Worm (Caenorhabditis elegans): Measurements from ENCODE around the gene pha-4.

Gene pha-4

ce11 chrV:20761758-20762157 is 8.9 kb downstream of the pha-4 start:
- no peak for TF ChIP-seq him-1 (tag; optimal IDR thresholded peaks at IDR 0.05)
- no peak for TF ChIP-seq dao-5 (tag; optimal IDR thresholded peaks at IDR 0.05)
- no peak for TF ChIP-seq W03F9.2 (tag; optimal IDR thresholded peaks at IDR 0.05)

- TF ChIP-seq him-1 (tag; optimal IDR thresholded peaks at IDR 0.05) (no peak), dao-5 (tag; optimal IDR thresholded peaks at IDR 0.05) (no peak), W03F9.2 (tag; optimal IDR thresholded peaks at IDR 0.05) (no peak)
Measured at ce11 chrV:20763192-20763591, 10.3 kb downstream of the pha-4 start.

ce11 chrV:20770061-20770460 is 17.2 kb downstream of the pha-4 start, which contains the start of gene elp-1:
elp-1 (minus strand) TSS chrV:20770161.
- TF ChIP-seq him-1 (tag; optimal IDR thresholded peaks at IDR 0.05) (no peak), dao-5 (tag; optimal IDR thresholded peaks at IDR 0.05) (no peak), W03F9.2 (tag; optimal IDR thresholded peaks at IDR 0.05) (no peak)

DNA sequence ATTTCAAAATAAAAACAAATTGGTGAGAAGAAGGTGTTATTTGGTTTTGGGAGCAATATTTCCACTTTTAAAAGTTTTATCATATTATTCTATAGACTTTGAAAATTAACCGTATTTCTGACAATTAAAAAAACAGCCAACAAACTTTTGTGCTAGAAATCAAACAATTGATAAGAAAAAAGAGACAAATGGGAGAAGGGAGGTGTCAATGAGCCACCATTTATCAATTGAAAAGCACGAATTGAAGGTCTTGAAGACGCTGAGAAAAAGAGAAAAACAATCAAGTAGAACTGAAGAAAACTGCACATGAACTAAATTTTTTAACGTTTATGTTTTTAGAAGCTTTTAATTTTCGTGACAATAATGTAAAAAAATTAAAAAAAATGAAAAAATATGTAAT is 18.0 kb downstream of the pha-4 start:
- TF ChIP-seq W03F9.2 (tag; optimal IDR thresholded peaks at IDR 0.05) (peak; percentile 8), dao-5 (tag; optimal IDR thresholded peaks at IDR 0.05) (no peak)

ce11 chrV:20771702-20772101 is 18.9 kb downstream of the pha-4 start:
- TF ChIP-seq dao-5 (tag; optimal IDR thresholded peaks at IDR 0.05), result no peak
- no peak for TF ChIP-seq W03F9.2 (tag; optimal IDR thresholded peaks at IDR 0.05)
- no peak for TF ChIP-seq him-1 (tag; optimal IDR thresholded peaks at IDR 0.05)

DNA sequence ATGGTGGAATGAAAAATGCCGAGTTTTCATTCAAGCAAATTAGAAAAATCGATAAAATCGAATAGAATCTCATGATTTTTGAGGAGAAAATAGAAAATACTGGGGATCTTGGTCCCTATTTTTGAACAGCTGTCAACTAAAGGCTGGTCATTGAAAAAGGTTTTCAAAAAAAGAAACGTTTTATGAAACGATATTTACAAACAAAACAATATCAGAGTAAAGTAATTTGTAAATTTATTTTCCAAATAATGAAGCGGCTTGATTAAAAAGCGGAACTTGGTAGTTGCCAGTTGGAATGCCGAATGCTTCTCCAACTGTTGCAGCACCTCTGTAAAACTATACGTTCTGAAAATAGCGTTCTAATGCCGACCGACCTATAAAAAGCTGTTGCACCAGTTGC is 20.8 kb downstream of the pha-4 start, which contains the start of gene F38A6.5:
Gene F38A6.5, minus strand, starts transcription at position 101 of the 400 bp plus-strand sequence.
- TF ChIP-seq W03F9.2 (tag; optimal IDR thresholded peaks at IDR 0.05), result no peak
- TF ChIP-seq him-1 (tag; optimal IDR thresholded peaks at IDR 0.05), result no peak
- no peak for TF ChIP-seq dao-5 (tag; optimal IDR thresholded peaks at IDR 0.05)

ce11 chrV:20775269-20775668 is 22.4 kb downstream of the pha-4 start, which contains the start of gene F38A6.4:
F38A6.4 (minus strand) TSS chrV:20775369.
- TF ChIP-seq W03F9.2 (tag; optimal IDR thresholded peaks at IDR 0.05) (no peak), dao-5 (tag; optimal IDR thresholded peaks at IDR 0.05) (no peak), him-1 (tag; optimal IDR thresholded peaks at IDR 0.05) (no peak)

DNA sequence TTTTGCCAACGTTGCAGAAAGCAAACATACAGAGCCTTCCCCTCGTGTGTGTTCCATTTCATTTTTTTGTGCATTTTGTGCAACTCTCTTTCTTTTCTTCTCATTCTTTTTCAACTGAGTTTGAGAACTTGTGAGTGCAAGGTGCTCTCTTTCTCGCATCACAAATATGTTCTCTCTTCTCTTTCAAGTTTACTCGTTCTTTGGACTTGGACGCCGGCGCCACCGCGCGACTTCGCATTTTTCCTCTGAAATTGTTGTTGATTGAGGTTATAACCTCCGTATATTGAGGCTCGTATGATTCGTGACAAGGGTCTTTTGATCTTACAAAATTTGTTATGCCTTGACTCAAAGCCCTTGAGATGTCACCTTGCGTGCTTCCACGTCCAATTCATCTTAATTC is 23.9 kb downstream of the pha-4 start:
- TF ChIP-seq him-1 (tag; optimal IDR thresholded peaks at IDR 0.05) (peak; percentile 40), dao-5 (tag; optimal IDR thresholded peaks at IDR 0.05) (no peak), W03F9.2 (tag; optimal IDR thresholded peaks at IDR 0.05) (peak; percentile 35)

DNA sequence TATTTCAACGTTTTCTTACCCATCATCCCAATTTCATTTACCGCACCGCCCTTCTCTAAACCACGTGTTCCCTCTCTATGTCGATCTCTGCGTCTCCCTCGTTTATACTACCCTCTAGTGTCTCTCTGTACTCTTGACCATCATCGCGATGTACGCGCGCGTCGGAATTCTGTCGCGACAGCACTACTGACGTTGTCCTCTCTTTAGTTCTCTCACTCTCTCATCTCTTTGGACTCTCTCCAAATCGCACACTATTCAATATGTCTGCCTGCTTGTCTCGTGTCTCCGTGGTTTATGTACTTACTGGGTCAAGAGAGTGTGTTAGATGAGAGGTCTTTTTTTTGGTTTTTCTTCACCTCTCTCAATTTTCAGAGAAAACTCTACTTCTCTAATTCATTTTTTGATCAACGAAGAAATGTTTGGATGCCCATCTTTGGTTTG is 25.4 kb downstream of the pha-4 start:
- TF ChIP-seq dao-5 (tag; optimal IDR thresholded peaks at IDR 0.05), result no peak
- TF ChIP-seq him-1 (tag; optimal IDR thresholded peaks at IDR 0.05), result peak; percentile 94
- peak; percentile 82 for TF ChIP-seq W03F9.2 (tag; optimal IDR thresholded peaks at IDR 0.05)

DNA sequence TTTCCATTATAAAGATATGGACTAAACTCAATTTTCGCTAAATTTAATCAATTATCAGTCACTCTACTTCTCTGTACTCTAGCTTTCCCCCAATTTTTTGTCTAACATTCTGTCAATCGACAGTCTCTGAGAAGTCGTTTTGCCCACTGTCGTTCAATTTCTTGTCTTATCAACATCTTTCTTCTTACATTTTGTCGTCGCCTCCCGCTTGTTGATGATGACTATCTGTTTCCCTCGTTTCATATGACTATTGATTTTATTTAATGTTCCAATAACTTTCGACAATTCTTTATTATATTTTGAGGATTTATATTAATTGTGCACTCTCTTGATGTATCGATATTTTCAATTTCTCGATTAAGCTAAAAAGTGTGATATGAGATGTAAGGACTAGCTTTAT is 26.0 kb downstream of the pha-4 start:
- no peak for TF ChIP-seq him-1 (tag; optimal IDR thresholded peaks at IDR 0.05)
- no peak for TF ChIP-seq W03F9.2 (tag; optimal IDR thresholded peaks at IDR 0.05)
- no peak for TF ChIP-seq dao-5 (tag; optimal IDR thresholded peaks at IDR 0.05)

- no peak for TF ChIP-seq him-1 (tag; optimal IDR thresholded peaks at IDR 0.05)
- no peak for TF ChIP-seq W03F9.2 (tag; optimal IDR thresholded peaks at IDR 0.05)
- no peak for TF ChIP-seq dao-5 (tag; optimal IDR thresholded peaks at IDR 0.05)
Measured at ce11 chrV:20779707-20780346, 27.0 kb downstream of the pha-4 start.

DNA sequence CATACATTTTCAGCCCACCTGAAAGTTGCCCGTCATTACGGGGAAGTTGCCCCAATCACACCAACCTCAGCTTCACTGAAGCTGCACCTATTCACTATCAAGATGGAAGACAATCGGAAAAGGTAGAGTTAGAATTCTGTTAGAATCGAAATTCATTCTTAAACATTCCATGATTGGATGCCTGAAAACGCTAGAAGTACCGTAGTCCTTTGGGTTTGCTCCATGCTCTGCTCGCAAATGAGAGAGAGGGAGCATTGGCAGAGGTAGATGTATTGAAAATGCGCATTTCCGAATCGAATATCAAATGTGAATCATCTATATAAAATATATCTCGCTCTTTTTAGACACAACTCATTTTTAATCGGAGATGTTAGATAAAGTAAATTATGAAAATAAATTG is 27.5 kb downstream of the pha-4 start, which contains the start of gene hif-1:
Gene hif-1, plus strand, starts transcription at position 8 of the 400 bp plus-strand sequence.
- TF ChIP-seq dao-5 (tag; optimal IDR thresholded peaks at IDR 0.05), result no peak
- TF ChIP-seq him-1 (tag; optimal IDR thresholded peaks at IDR 0.05), result no peak
- no peak for TF ChIP-seq W03F9.2 (tag; optimal IDR thresholded peaks at IDR 0.05)

ce11 chrV:20781346-20781952 is 28.6 kb downstream of the pha-4 start:
- TF ChIP-seq him-1 (tag; optimal IDR thresholded peaks at IDR 0.05), result no peak
- no peak for TF ChIP-seq dao-5 (tag; optimal IDR thresholded peaks at IDR 0.05)
- no peak for TF ChIP-seq W03F9.2 (tag; optimal IDR thresholded peaks at IDR 0.05)

ce11 chrV:20782188-20782587 is 29.3 kb downstream of the pha-4 start:
- TF ChIP-seq him-1 (tag; optimal IDR thresholded peaks at IDR 0.05) (peak; percentile 88), dao-5 (tag; optimal IDR thresholded peaks at IDR 0.05) (no peak), W03F9.2 (tag; optimal IDR thresholded peaks at IDR 0.05) (no peak)
